Fruit fly (Drosophila melanogaster) S2 (cell line): Measurements from ENCODE around the gene shi.

Experiments used
- CG8478 ChIP-seq: fragments of >200 bp; optimal IDR thresholded peaks from 2 replicates; lab custom pipeline; 2018
- CTCF ChIP-seq, 2 experiments: fragments of >200 bp; optimal IDR thresholded peaks; 2 replicates each; lab custom pipeline; 2018

DNA sequence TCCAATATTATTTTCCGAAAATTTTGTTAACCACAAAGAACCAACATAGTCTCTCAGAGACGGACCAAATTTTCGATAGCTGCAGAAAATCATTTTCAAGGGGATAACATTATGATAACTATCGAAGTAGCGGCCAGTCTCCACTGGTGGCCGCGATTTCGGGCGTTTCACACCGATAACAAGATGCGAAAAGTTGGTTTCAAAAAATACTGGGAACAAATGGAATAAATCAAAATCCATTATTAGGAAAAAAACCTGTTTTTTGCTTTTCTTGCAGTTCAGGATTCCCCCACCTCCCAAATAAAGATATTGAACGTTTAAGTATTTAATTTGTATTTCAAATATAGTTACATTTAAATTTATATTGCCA lies 4.7 kb upstream of the shi start, which contains the start of gene tay:
- TF ChIP-seq CG8478 (no peak), CTCF (optimal IDR thresholded peaks at IDR 0.05; lab: Kevin White, UChicago) (peak in 1 of 2 experiments; percentile 33)
